Worm (Caenorhabditis elegans) whole organism, L1 larva: ENCODE results near the gene T04C12.11.

ENCODE experiments used
- F16B12.6 ChIP-seq: fragments of 150-350 bp; optimal IDR thresholded peaks from 2 replicates; lab custom pipeline; 2014; ENCODE audit warnings: missing biosample characterization, missing genetic modification characterization
- aha-1 ChIP-seq: fragments of 150-350 bp; optimal IDR thresholded peaks from 2 replicates; lab custom pipeline; 2014; ENCODE audit warnings: missing biosample characterization, missing genetic modification characterization
- aly-2 ChIP-seq: fragments of 150-350 bp; optimal IDR thresholded peaks from 2 replicates; lab custom pipeline; 2014; ENCODE audit warnings: missing biosample characterization, missing genetic modification characterization
- ama-1 ChIP-seq: fragments of 150-350 bp; optimal IDR thresholded peaks from 2 replicates; lab custom pipeline; 2014
- blmp-1 ChIP-seq: fragments of 150-350 bp; optimal IDR thresholded peaks from 2 replicates; lab custom pipeline; 2014; ENCODE audit warnings: missing biosample characterization, missing genetic modification characterization
- ceh-63 ChIP-seq: fragments of 200-800 bp; sonication (Bioruptor generic); optimal IDR thresholded peaks from 2 replicates; lab custom pipeline; 2018; ENCODE audit warnings: mild to moderate bottlenecking, missing genetic modification characterization, missing compliant biosample characterization
- dpl-1 ChIP-seq, 3 experiments: fragments of 150-350 bp in 2 of 3; sonication (generic microtip) in 1 of 3; optimal IDR thresholded peaks; 2 replicates each; lab custom pipeline; 2014 to 2017; ENCODE audit warnings: missing biosample characterization in 3 of 3, missing genetic modification characterization in 3 of 3, missing genetic modification reagents in 3 of 3
- efl-1 ChIP-seq, 4 experiments: fragments of 150-350 bp; optimal IDR thresholded peaks in 3 of 4; peaks in 1 of 4; 1 replicate in 1 of 4; 2 replicates in 3 of 4; lab custom pipeline; 2014; ENCODE audit warnings: missing biosample characterization in 2 of 4, missing genetic modification characterization in 2 of 4, missing genetic modification reagents in 2 of 4
- efl-3 ChIP-seq: fragments of 200-800 bp; sonication (Bioruptor generic); optimal IDR thresholded peaks from 2 replicates; lab custom pipeline; 2018; ENCODE audit warnings: mild to moderate bottlenecking, missing genetic modification characterization, missing compliant biosample characterization
- egl-27 ChIP-seq, 2 experiments: fragments of 150-350 bp in 1 of 2; sonication (generic microtip); optimal IDR thresholded peaks; 3 replicates each; lab custom pipeline; 2017 to 2018; ENCODE audit warnings: missing biosample characterization in 2 of 2, missing genetic modification characterization in 2 of 2, missing genetic modification reagents in 2 of 2
- elt-3 ChIP-seq, 6 experiments: fragments of 150-350 bp in 1 of 6; sonication (generic microtip); optimal IDR thresholded peaks; 2 replicates each; lab custom pipeline; 2017 to 2018; ENCODE audit warnings: missing biosample characterization in 6 of 6, missing genetic modification characterization in 6 of 6, inconsistent platforms in 1 of 6
- fkh-4 ChIP-seq: sonication (generic microtip); optimal IDR thresholded peaks from 2 replicates; lab custom pipeline; 2016; ENCODE audit warnings: missing compliant biosample characterization, missing genetic modification characterization, borderline replicate concordance
- grh-1 ChIP-seq: fragments of 200-800 bp; sonication (Bioruptor generic); IDR thresholded peaks from 2 replicates; pipeline ENCODE4 v1.3.6; 2022; ENCODE audit warnings: missing genetic modification reagents, missing genetic modification characterization, missing compliant biosample characterization
- hlh-17 ChIP-seq: fragments of 200-800 bp; sonication (Bioruptor generic); optimal IDR thresholded peaks from 2 replicates; lab custom pipeline; 2018; ENCODE audit warnings: missing genetic modification characterization, mild to moderate bottlenecking, missing compliant biosample characterization, moderate library complexity, borderline replicate concordance
- jun-1 ChIP-seq: fragments of 150-350 bp; optimal IDR thresholded peaks from 2 replicates; lab custom pipeline; 2014; ENCODE audit warnings: missing biosample characterization, missing genetic modification reagents, missing genetic modification characterization
- lin-13 ChIP-seq: fragments of 150-350 bp; optimal IDR thresholded peaks from 2 replicates; lab custom pipeline; 2014; ENCODE audit warnings: missing biosample characterization, missing genetic modification reagents, missing genetic modification characterization
- lin-14 ChIP-seq: fragments of 200-800 bp; sonication (Bioruptor generic); optimal IDR thresholded peaks from 2 replicates; lab custom pipeline; 2018; ENCODE audit warnings: mild to moderate bottlenecking, missing genetic modification characterization, moderate library complexity, missing compliant biosample characterization
- lin-35 ChIP-seq, 2 experiments: fragments of 150-350 bp; optimal IDR thresholded peaks; 2 replicates each; lab custom pipeline; 2014; ENCODE audit warnings: missing biosample characterization in 2 of 2, missing genetic modification characterization in 2 of 2, missing genetic modification reagents in 2 of 2
- lin-39 ChIP-seq: fragments of 150-350 bp; optimal IDR thresholded peaks from 2 replicates; lab custom pipeline; 2014; ENCODE audit warnings: missing biosample characterization, missing genetic modification reagents, missing genetic modification characterization
- lsy-2 ChIP-seq, 2 experiments: fragments of 150-350 bp; optimal IDR thresholded peaks; 2 replicates each; lab custom pipeline; 2014; ENCODE audit warnings: missing biosample characterization in 2 of 2, missing genetic modification characterization in 2 of 2
- mdl-1 ChIP-seq, 2 experiments: fragments of 150-350 bp; optimal IDR thresholded peaks; 2 replicates each; lab custom pipeline; 2014 to 2017; ENCODE audit warnings: missing biosample characterization in 2 of 2, missing genetic modification characterization in 2 of 2, inconsistent platforms in 1 of 2
- mef-2 ChIP-seq: fragments of 150-350 bp; optimal IDR thresholded peaks from 2 replicates; lab custom pipeline; 2014; ENCODE audit warnings: missing biosample characterization, missing genetic modification characterization
- nhr-12 ChIP-seq: sonication (generic microtip); optimal IDR thresholded peaks from 2 replicates; lab custom pipeline; 2017; ENCODE audit warnings: missing biosample characterization, missing genetic modification characterization
- nhr-20 ChIP-seq: sonication (generic microtip); optimal IDR thresholded peaks from 2 replicates; lab custom pipeline; 2016; ENCODE audit warnings: mild to moderate bottlenecking, missing genetic modification characterization, missing compliant biosample characterization
- nhr-28 ChIP-seq: fragments of 150-350 bp; optimal IDR thresholded peaks from 2 replicates; lab custom pipeline; 2014; ENCODE audit warnings: missing biosample characterization, missing genetic modification characterization
- nhr-47 ChIP-seq: sonication (generic microtip); optimal IDR thresholded peaks from 2 replicates; lab custom pipeline; 2016; ENCODE audit warnings: mild to moderate bottlenecking, missing genetic modification characterization, moderate library complexity, missing compliant biosample characterization
- nhr-71 ChIP-seq: sonication (generic microtip); optimal IDR thresholded peaks from 2 replicates; lab custom pipeline; 2016; ENCODE audit warnings: mild to moderate bottlenecking, missing genetic modification characterization, moderate library complexity, missing compliant biosample characterization
- nhr-77 ChIP-seq: fragments of 150-350 bp; optimal IDR thresholded peaks from 2 replicates; lab custom pipeline; 2014; ENCODE audit warnings: missing biosample characterization, missing genetic modification characterization
- nhr-85 ChIP-seq: sonication (generic microtip); peaks from one replicate; lab custom pipeline; 2016; ENCODE audit warnings: missing genetic modification characterization, inconsistent platforms, missing compliant biosample characterization
- nhr-90 ChIP-seq: sonication (generic microtip); optimal IDR thresholded peaks from 2 replicates; lab custom pipeline; 2016; ENCODE audit warnings: mild to moderate bottlenecking, missing genetic modification characterization, missing compliant biosample characterization; ENCODE audit not compliant: poor library complexity
- pag-3 ChIP-seq: sonication (generic microtip); optimal IDR thresholded peaks from 2 replicates; lab custom pipeline; 2017; ENCODE audit warnings: missing genetic modification characterization, mild to moderate bottlenecking, missing compliant biosample characterization, antibody characterized with exemption, borderline replicate concordance; ENCODE audit not compliant: insufficient read depth
- pqm-1 ChIP-seq: sonication (generic microtip); optimal IDR thresholded peaks from 3 replicates; lab custom pipeline; 2017; ENCODE audit warnings: missing biosample characterization, missing genetic modification characterization
- sox-4 ChIP-seq: sonication (generic microtip); optimal IDR thresholded peaks from 2 replicates; lab custom pipeline; 2016; ENCODE audit warnings: missing genetic modification characterization, missing compliant biosample characterization
- sup-37 ChIP-seq: fragments of 200-800 bp; sonication (Bioruptor generic); optimal IDR thresholded peaks from 2 replicates; lab custom pipeline; 2018; ENCODE audit warnings: mild to moderate bottlenecking, missing genetic modification characterization, missing compliant biosample characterization
- tbx-2 ChIP-seq: sonication (generic microtip); optimal IDR thresholded peaks from 2 replicates; lab custom pipeline; 2016; ENCODE audit warnings: missing genetic modification characterization, missing compliant biosample characterization
- unc-130 ChIP-seq: fragments of 150-350 bp; optimal IDR thresholded peaks from 2 replicates; lab custom pipeline; 2017; ENCODE audit warnings: missing biosample characterization, missing genetic modification characterization, inconsistent platforms
- unc-62 ChIP-seq: fragments of 150-350 bp; optimal IDR thresholded peaks from 2 replicates; lab custom pipeline; 2014; ENCODE audit warnings: missing biosample characterization, missing genetic modification reagents, missing genetic modification characterization
- unc-98 ChIP-seq: fragments of 200-800 bp; sonication (Bioruptor generic); IDR thresholded peaks from 2 replicates; pipeline ENCODE4 v1.3.6; 2022; ENCODE audit warnings: missing genetic modification characterization, missing compliant biosample characterization
- vab-15 ChIP-seq: sonication (generic microtip); optimal IDR thresholded peaks from 2 replicates; lab custom pipeline; 2017; ENCODE audit warnings: missing genotype, mild to moderate bottlenecking, missing genetic modification characterization, missing compliant biosample characterization
- zip-4 ChIP-seq: fragments of 200-800 bp; sonication (Bioruptor generic); optimal IDR thresholded peaks from 2 replicates; lab custom pipeline; 2018; ENCODE audit warnings: mild to moderate bottlenecking, missing genetic modification characterization, moderate library complexity, missing compliant biosample characterization

T04C12.11 gene

DNA sequence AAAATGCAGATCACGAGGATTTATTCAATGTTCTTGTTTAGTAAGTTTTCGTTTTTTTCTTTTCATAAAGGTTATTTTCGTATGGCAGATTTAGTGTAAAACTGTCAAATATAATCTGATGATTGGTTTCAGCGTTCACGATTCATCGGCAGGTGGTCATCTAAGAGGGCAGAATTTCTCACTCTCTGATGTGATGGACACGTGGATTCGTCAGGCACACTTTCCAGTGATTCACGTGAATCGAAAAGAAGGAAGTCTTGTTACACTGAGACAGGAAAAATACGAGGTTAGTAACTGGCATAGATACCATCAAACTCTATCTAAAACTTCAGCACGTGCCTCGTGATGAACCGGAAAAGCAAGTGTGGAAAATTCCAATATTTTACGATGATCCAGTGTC lies 34.6 kb upstream of the T04C12.11 start:
- TF ChIP-seq fkh-4 (tag; lab: Kevin White, UChicago) (no peak), sup-37 (GFP tag; lab: Kevin White, UChicago) (no peak), lin-35 (GFP tag; optimal IDR thresholded peaks at IDR 0.05; lab: Kevin White, UChicago) (peak in 1 of 2 experiments; percentile 29), elt-3 (tag; optimal IDR thresholded peaks at IDR 0.05; lab: Kevin White, UChicago) (peak in 1 of 6 experiments; percentile 28), lin-39 (tag; lab: Kevin White, UChicago) (no peak), dpl-1 (GFP tag; optimal IDR thresholded peaks at IDR 0.05; lab: Kevin White, UChicago) (no peak), vab-15 (no peak), unc-98 (GFP tag; lab: Robert Waterston, UW) (no peak), aly-2 (tag; lab: Kevin White, UChicago) (no peak), lsy-2 (tag; optimal IDR thresholded peaks at IDR 0.05; lab: Kevin White, UChicago) (no peak), nhr-77 (tag; lab: Kevin White, UChicago) (no peak), nhr-12 (tag; lab: Kevin White, UChicago) (no peak), pqm-1 (tag; lab: Kevin White, UChicago) (no peak), unc-62 (GFP tag; lab: Kevin White, UChicago) (no peak), aha-1 (tag; lab: Kevin White, UChicago) (no peak), zip-4 (GFP tag; lab: Kevin White, UChicago) (no peak), nhr-71 (tag; lab: Kevin White, UChicago) (peak; percentile 3), egl-27 (tag; optimal IDR thresholded peaks at IDR 0.05; lab: Kevin White, UChicago) (no peak), nhr-20 (tag; lab: Kevin White, UChicago) (peak; percentile 26), mef-2 (tag; lab: Kevin White, UChicago) (no peak), ama-1 (lab: Kevin White, UChicago) (no peak), grh-1 (GFP tag; lab: Robert Waterston, UW) (no peak), efl-3 (GFP tag; lab: Kevin White, UChicago) (no peak), hlh-17 (no peak), lin-14 (GFP tag; lab: Kevin White, UChicago) (peak; percentile 57), tbx-2 (tag; lab: Kevin White, UChicago) (peak; percentile 24), blmp-1 (peak; percentile 19), ceh-63 (GFP tag; lab: Kevin White, UChicago) (no peak), jun-1 (tag; lab: Kevin White, UChicago) (no peak), sox-4 (tag; lab: Kevin White, UChicago) (no peak), nhr-90 (tag; lab: Kevin White, UChicago) (no peak), efl-1 (optimal IDR thresholded peaks at IDR 0.05; lab: Kevin White, UChicago) (no peak), efl-1 (GFP tag; optimal IDR thresholded peaks at IDR 0.05 in 1 of 2; lab: Kevin White, UChicago) (peak in 1 of 2 experiments; percentile 39), nhr-47 (tag; lab: Kevin White, UChicago) (no peak), lin-13 (GFP tag; lab: Kevin White, UChicago) (no peak), nhr-28 (tag; lab: Kevin White, UChicago) (no peak), F16B12.6 (tag; lab: Kevin White, UChicago) (no peak), nhr-85 (tag; lab: Kevin White, UChicago) (peak; percentile 81), mdl-1 (tag; optimal IDR thresholded peaks at IDR 0.05; lab: Kevin White, UChicago) (peak in 1 of 2 experiments; percentile 22), unc-130 (tag; lab: Kevin White, UChicago) (no peak), pag-3 (tag; lab: Kevin White, UChicago) (no peak)
